Fruit fly (Drosophila melanogaster): ENCODE data around the gene hng2.

hng2 gene

DNA sequence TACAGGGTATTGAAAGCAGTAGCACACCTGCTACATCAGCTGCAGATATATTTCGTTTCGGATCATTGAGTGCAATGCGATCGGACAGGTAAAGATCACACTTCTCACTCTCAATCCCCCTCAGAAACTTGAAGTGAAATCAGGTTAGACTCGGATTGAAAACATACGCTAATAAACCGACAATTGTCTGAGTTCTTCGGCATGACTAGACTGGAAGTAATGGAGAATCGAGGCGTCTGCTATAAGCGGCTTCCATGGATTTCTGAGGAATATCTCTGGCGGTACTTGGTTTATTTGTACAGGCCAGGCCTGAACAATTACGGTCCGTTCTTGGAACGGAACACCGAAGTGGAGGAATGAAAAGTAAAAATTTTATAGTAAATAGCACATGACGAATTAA is 34.9 kb downstream of the hng2 start:
- TF ChIP-seq psq (optimal IDR thresholded peaks at IDR 0.05) (no peak), Myc (optimal IDR thresholded peaks at IDR 0.05) (no peak), insv (optimal IDR thresholded peaks at IDR 0.05) (no peak), h (optimal IDR thresholded peaks at IDR 0.05) (no peak), Sin3A (optimal IDR thresholded peaks at IDR 0.05) (no peak), ttk (optimal IDR thresholded peaks at IDR 0.05) (no peak)

dm6 chr3R:8841533-8841932 is 35.4 kb downstream of the hng2 start:
- TF ChIP-seq ttk (optimal IDR thresholded peaks at IDR 0.05) (no peak), Sin3A (optimal IDR thresholded peaks at IDR 0.05) (no peak), Myc (optimal IDR thresholded peaks at IDR 0.05) (no peak), insv (optimal IDR thresholded peaks at IDR 0.05) (no peak), h (optimal IDR thresholded peaks at IDR 0.05) (no peak), psq (optimal IDR thresholded peaks at IDR 0.05) (no peak)

- TF ChIP-seq psq (optimal IDR thresholded peaks at IDR 0.05) (no peak), h (optimal IDR thresholded peaks at IDR 0.05) (no peak), Myc (optimal IDR thresholded peaks at IDR 0.05) (no peak), Sin3A (optimal IDR thresholded peaks at IDR 0.05) (no peak), insv (optimal IDR thresholded peaks at IDR 0.05) (no peak), ttk (optimal IDR thresholded peaks at IDR 0.05) (no peak)
These were observed 38.0 kb downstream of the hng2 start for dm6 chr3R:8843942-8844637.

DNA sequence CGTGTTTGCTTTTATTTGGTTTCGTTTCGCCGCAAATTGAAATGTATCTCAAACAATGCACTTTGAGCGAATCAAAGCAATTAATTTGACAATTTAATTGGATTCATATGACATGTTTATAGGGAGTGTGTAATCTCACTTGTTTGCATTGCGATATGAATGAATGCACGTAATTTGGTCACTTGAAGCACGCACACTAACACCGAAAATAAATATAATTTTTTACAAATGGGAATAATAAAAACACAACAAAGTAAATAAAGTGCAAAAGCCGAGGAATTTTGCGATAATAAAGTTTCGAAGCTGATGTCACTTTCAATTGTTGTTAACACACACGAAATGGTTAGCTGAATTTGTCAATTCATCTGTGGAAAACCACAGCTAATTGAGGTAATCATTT is 38.8 kb downstream of the hng2 start:
- TF ChIP-seq Myc (optimal IDR thresholded peaks at IDR 0.05) (no peak), psq (optimal IDR thresholded peaks at IDR 0.05) (no peak), insv (optimal IDR thresholded peaks at IDR 0.05) (no peak), Sin3A (optimal IDR thresholded peaks at IDR 0.05) (no peak)

- no peak for TF ChIP-seq insv (optimal IDR thresholded peaks at IDR 0.05)
- no peak for TF ChIP-seq ttk (optimal IDR thresholded peaks at IDR 0.05)
- peak; percentile 59 for TF ChIP-seq psq (optimal IDR thresholded peaks at IDR 0.05)
These were observed 40.1 kb downstream of the hng2 start for dm6 chr3R:8846154-8846648.

dm6 chr3R:8847096-8847639 is 41.0 kb downstream of the hng2 start:
- TF ChIP-seq insv (optimal IDR thresholded peaks at IDR 0.05) (no peak), ttk (optimal IDR thresholded peaks at IDR 0.05) (no peak), h (optimal IDR thresholded peaks at IDR 0.05) (no peak), psq (optimal IDR thresholded peaks at IDR 0.05) (no peak), Sin3A (optimal IDR thresholded peaks at IDR 0.05) (no peak), Myc (optimal IDR thresholded peaks at IDR 0.05) (no peak)

DNA sequence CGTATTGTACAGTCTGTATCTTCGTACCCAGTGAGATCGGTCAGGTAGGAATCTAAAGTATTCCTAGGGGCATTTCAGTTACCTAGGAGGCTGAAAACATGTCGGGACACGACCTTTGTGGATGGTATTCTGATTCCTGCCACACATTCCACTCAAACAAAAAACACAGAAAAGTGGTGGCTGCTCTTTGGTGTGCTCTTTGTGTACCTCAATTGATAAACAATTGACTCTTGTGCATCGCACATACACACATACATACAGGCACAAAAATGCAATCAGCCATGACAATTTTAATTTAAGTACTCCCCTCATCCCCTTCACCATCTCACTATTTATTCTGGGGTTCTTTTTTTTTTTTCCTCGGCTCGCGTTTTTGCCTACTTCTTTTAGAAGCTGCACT is 42.1 kb downstream of the hng2 start:
- TF ChIP-seq ttk (optimal IDR thresholded peaks at IDR 0.05) (no peak), Myc (optimal IDR thresholded peaks at IDR 0.05) (no peak), insv (optimal IDR thresholded peaks at IDR 0.05) (no peak), h (optimal IDR thresholded peaks at IDR 0.05) (no peak), Sin3A (optimal IDR thresholded peaks at IDR 0.05) (no peak), psq (optimal IDR thresholded peaks at IDR 0.05) (no peak)

DNA sequence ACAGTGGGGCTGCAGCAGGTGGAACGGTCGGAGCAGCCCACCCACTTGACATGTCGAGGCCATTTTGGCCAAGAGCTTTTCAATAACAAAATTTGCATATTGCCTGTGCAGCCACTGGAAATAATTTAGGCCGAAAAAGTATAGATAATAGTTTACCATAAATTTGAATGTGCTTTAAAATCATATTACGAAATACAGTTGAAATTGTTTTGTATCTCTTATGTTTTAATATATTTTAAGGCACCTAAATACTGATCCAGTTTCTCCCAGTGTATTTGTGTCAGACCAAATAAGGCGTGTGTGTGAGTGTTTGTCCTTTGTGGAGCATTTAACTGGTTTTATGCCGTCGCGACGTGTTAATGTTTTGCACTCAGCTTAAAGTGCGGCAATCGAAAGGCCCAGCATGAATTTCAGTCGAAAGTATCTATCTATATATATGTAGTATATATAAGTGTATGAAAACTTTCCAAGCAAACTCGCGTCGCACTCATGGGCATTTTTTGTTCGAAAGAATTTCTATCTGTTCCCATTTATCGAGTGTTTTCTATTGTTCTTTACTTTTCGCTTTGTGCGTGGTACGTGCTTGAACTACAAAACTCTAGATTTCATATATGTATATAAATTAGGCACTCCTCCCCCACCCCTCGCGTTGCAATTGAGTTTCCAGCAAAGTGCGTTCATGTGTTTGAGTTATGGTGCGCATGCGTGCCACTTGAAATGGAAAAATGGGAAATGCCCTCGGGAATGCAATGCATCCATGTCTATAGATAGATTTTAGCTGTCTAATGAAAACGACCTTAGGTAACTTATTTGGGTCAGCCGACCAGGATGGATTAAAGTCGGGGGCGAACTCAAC is 43.5 kb downstream of the hng2 start:
- TF ChIP-seq Myc (optimal IDR thresholded peaks at IDR 0.05) (no peak), insv (optimal IDR thresholded peaks at IDR 0.05) (no peak), psq (optimal IDR thresholded peaks at IDR 0.05) (no peak), Sin3A (optimal IDR thresholded peaks at IDR 0.05) (no peak), ttk (optimal IDR thresholded peaks at IDR 0.05) (no peak), h (optimal IDR thresholded peaks at IDR 0.05) (no peak)

dm6 chr3R:8850616-8851015 is 44.5 kb downstream of the hng2 start:
- no peak for TF ChIP-seq Sin3A (optimal IDR thresholded peaks at IDR 0.05)
- TF ChIP-seq psq (optimal IDR thresholded peaks at IDR 0.05) = no peak
- no peak for TF ChIP-seq Myc (optimal IDR thresholded peaks at IDR 0.05)
- TF ChIP-seq insv (optimal IDR thresholded peaks at IDR 0.05) = no peak
- TF ChIP-seq h (optimal IDR thresholded peaks at IDR 0.05) = no peak
- no peak for TF ChIP-seq ttk (optimal IDR thresholded peaks at IDR 0.05)

- TF ChIP-seq psq (optimal IDR thresholded peaks at IDR 0.05) = no peak
- TF ChIP-seq Sin3A (optimal IDR thresholded peaks at IDR 0.05) = no peak
- TF ChIP-seq ttk (optimal IDR thresholded peaks at IDR 0.05) = no peak
- no peak for TF ChIP-seq Myc (optimal IDR thresholded peaks at IDR 0.05)
These were observed 47.1 kb downstream of the hng2 start for dm6 chr3R:8853197-8853596.

DNA sequence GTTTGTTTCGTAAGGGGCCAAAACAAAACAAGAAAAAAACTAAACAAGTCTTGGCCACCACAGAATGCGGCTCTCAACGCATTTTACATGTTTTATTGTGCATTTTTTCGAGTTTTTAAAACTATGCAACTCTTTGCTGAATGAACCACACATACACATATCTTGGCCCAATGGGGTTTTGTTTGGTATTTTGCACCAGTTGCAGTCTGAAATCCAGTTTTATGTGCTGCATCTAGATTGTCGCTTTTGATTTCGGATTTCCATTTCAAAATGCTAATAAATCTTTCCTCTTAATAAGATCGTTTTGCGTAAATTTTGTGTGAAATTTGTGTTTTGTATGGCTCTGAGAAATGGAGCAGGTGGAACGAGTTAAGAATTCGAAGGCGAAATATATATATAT is 47.6 kb downstream of the hng2 start:
- no peak for TF ChIP-seq insv (optimal IDR thresholded peaks at IDR 0.05)
- TF ChIP-seq psq (optimal IDR thresholded peaks at IDR 0.05) = no peak
- no peak for TF ChIP-seq ttk (optimal IDR thresholded peaks at IDR 0.05)
- TF ChIP-seq Myc (optimal IDR thresholded peaks at IDR 0.05) = no peak
- no peak for TF ChIP-seq Sin3A (optimal IDR thresholded peaks at IDR 0.05)
- no peak for TF ChIP-seq h (optimal IDR thresholded peaks at IDR 0.05)

- TF ChIP-seq h (optimal IDR thresholded peaks at IDR 0.05) (no peak), psq (optimal IDR thresholded peaks at IDR 0.05) (no peak), Sin3A (optimal IDR thresholded peaks at IDR 0.05) (no peak), ttk (optimal IDR thresholded peaks at IDR 0.05) (no peak), insv (optimal IDR thresholded peaks at IDR 0.05) (no peak), Myc (optimal IDR thresholded peaks at IDR 0.05) (no peak)
These were observed 48.6 kb downstream of the hng2 start for dm6 chr3R:8854619-8855206.

Data from Kc167 (cell line).